Fruit fly (Drosophila melanogaster): ENCODE measurements around the gene CG18789.

DNA sequence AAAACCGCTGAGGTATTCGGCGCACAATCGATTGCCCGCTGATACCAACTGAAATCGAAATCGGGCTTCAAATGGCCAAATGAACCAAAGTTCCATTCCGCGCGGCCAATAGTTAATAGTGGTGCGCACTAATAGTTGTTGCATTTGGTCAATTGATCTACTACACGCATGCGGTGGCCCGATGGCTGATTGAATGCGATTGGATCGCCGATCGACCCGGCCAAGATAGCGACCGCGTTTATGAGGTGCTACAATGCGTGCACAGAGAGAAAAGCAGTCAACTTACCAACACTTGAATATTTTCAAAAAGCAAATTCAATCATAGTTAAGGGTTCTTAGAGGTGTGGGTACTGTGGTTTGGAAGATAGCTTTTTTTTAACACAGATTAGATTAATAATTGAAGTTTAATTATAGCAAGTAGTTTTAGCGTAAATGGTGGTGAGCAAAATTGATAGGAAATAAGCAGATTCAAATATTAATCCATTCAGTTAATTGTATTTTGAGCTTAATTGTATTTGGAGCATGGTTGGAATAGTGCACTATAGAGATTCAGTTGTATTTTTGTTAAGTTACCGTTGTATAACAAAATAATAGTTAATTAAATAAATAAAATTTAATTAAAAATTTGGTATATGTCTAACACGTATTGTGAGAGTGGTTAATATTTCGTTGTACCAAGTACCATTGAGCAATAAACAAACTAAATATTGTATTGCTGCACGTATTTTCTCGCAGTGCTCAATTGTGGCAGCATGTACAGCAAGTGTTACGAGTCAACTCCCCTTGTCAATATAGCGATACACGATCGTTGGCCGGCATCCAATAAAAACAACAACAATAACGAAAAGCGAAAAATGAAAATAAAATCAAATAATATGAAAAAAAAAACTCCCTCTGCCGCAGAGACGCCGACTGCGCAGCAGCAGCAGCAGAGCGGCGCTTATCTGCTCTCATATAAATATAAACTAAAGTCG, 31.5 kb upstream of the CG18789 start:
- TF ChIP-seq dsf (GFP tag; optimal IDR thresholded peaks at IDR 0.05; ENCODE audit: borderline replicate concordance) (no peak), Mio (GFP tag; optimal IDR thresholded peaks at IDR 0.05) (no peak), psq (GFP tag; optimal IDR thresholded peaks at IDR 0.05) (peak; percentile 68), GATAd (GFP tag; optimal IDR thresholded peaks at IDR 0.05) (no peak), Sp1 (GFP tag; optimal IDR thresholded peaks at IDR 0.05) (peak; percentile 78)

Data from whole organism, wandering third instar larva.